Worm (Caenorhabditis elegans) whole organism, midembryonic: ENCODE results near the gene tbc-7.

Source experiments
- T22C8.4 ChIP-seq: fragments of 200-800 bp; sonication (Bioruptor generic); IDR thresholded peaks from 2 replicates; pipeline ENCODE4 v1.3.6; 2022; ENCODE audit warnings: missing genetic modification characterization, missing compliant biosample characterization
- cog-1 ChIP-seq: sonication (generic microtip); optimal IDR thresholded peaks from 2 replicates; lab custom pipeline; 2016; ENCODE audit warnings: missing genetic modification characterization, missing compliant biosample characterization
- flt-1 ChIP-seq: fragments of 200-800 bp; sonication (Bioruptor generic); IDR thresholded peaks from 2 replicates; pipeline ENCODE4 v1.3.6; 2022; ENCODE audit warnings: missing genetic modification characterization, missing compliant biosample characterization
- klf-2 ChIP-seq: fragments of 200-800 bp; sonication (Bioruptor generic); conservative IDR thresholded peaks from 2 replicates; pipeline ENCODE4 v1.3.6; 2022; ENCODE audit warnings: missing genetic modification reagents, missing genetic modification characterization, missing compliant biosample characterization
- med-1 ChIP-seq: sonication (generic microtip); optimal IDR thresholded peaks from 2 replicates; lab custom pipeline; 2017; ENCODE audit warnings: missing genetic modification characterization, mild to moderate bottlenecking, missing compliant biosample characterization, antibody characterized with exemption, missing genetic modification reagents; ENCODE audit not compliant: insufficient read depth
- ref-1 ChIP-seq: fragments of 200-800 bp; sonication (Bioruptor generic); conservative IDR thresholded peaks from 2 replicates; pipeline ENCODE4 v1.3.6; 2022; ENCODE audit warnings: missing genetic modification reagents, missing genetic modification characterization, missing compliant biosample characterization
- tab-1 ChIP-seq: fragments of 200-800 bp; sonication (Bioruptor generic); IDR thresholded peaks from 2 replicates; pipeline ENCODE4 v1.3.6; 2022; ENCODE audit warnings: missing genetic modification characterization, missing compliant biosample characterization
- ztf-23 ChIP-seq: fragments of 200-800 bp; sonication (Bioruptor generic); IDR thresholded peaks from 2 replicates; pipeline ENCODE4 v1.3.6; 2022; ENCODE audit warnings: missing genetic modification reagents, missing genetic modification characterization, missing compliant biosample characterization
- ztf-29 ChIP-seq: fragments of 200-800 bp; sonication (Bioruptor generic); IDR thresholded peaks from 2 replicates; pipeline ENCODE4 v1.3.6; 2022; ENCODE audit warnings: missing genetic modification reagents, missing genetic modification characterization, missing compliant biosample characterization

The tbc-7 gene

DNA sequence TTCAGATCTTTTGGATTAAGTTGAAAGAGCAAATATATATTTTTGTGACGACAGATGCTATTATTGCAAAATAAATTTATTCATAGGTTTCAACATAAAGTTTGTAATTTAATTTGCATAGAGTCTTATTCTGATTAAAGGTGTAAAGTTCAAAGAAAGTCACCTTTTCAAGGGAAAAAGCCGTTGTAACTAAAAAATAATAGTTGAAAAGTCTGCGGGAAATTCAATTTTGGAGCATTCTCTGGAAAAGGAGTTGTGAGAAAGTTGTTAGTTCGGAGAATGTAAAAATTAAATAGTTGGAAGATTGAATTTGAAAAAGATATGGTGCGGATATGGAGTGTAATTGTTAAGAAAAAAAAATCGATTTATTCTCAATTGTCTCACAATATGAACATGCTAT lies 30.0 kb downstream of the tbc-7 start:
- no peak for TF ChIP-seq cog-1 (tag; lab: Kevin White, UChicago)
- TF ChIP-seq ztf-23 (GFP tag; lab: Robert Waterston, UW) = no peak
- no peak for TF ChIP-seq klf-2
- no peak for TF ChIP-seq med-1
- no peak for TF ChIP-seq flt-1 (GFP tag; lab: Robert Waterston, UW)
- TF ChIP-seq ztf-29 (GFP tag; lab: Robert Waterston, UW) = no peak
- TF ChIP-seq tab-1 (GFP tag; lab: Robert Waterston, UW) = no peak
- no peak for TF ChIP-seq T22C8.4 (GFP tag; lab: Robert Waterston, UW)
- TF ChIP-seq ref-1 (GFP tag; lab: Robert Waterston, UW) = no peak

DNA sequence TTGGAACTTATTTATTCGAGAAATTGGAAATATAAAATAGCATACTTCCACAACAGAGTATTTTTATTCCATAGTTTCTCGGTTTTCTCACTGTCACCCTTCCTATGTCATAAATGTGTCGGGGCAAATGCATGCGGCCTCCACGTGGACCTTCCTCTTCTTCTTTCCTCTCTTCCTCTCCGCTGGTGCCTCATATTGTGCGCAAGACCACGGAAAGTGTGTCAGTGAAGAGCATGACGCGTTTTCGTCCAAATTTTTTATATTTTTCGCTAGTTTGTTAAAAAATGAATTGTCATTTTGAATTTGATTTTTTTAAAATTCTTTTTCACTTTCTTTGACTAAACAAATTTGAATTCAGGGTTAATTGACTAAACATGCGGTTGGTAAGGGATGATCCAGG lies 31.0 kb downstream of the tbc-7 start, which contains the start of gene mans-3:
mans-3 (plus strand) TSS at position 359 of the 400 bp plus-strand sequence.
- TF ChIP-seq ref-1 (GFP tag; lab: Robert Waterston, UW) (0 out of 2 replicates have a peak, but pooled peaks have one; percentile 51), ztf-29 (GFP tag; lab: Robert Waterston, UW) (0 out of 2 replicates have a peak, but pooled peaks have one; percentile 44), klf-2 (peak; percentile 33; the same call in 1 of the 2 replicates), ztf-23 (GFP tag; lab: Robert Waterston, UW) (peak; percentile 84), flt-1 (GFP tag; lab: Robert Waterston, UW) (peak; percentile 75), cog-1 (tag; lab: Kevin White, UChicago) (peak; percentile 82), T22C8.4 (GFP tag; lab: Robert Waterston, UW) (no peak), tab-1 (GFP tag; lab: Robert Waterston, UW) (no peak)

DNA sequence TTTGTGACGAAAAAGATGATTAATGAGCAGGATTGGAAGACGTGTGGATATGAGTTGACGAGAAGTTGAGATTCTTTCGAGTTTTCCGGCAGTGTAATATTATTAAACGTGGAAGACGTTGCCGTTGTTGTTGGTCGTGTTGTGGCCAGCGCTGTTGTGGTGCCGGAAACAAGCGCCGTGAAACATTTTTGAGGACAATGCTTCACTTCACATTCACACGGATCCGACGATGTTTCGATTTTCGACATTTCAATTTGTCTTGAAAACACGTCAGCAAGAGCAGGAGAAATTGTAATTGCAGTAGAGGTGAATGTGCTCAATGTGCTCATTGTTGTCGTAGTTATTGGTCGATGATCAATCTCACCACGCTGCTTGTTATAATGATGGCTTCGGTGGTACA lies 34.7 kb downstream of the tbc-7 start:
- TF ChIP-seq med-1 (no peak), ref-1 (GFP tag; lab: Robert Waterston, UW) (no peak), ztf-23 (GFP tag; lab: Robert Waterston, UW) (no peak), cog-1 (tag; lab: Kevin White, UChicago) (no peak), klf-2 (no peak), ztf-29 (GFP tag; lab: Robert Waterston, UW) (no peak), flt-1 (GFP tag; lab: Robert Waterston, UW) (no peak), tab-1 (GFP tag; lab: Robert Waterston, UW) (no peak), T22C8.4 (GFP tag; lab: Robert Waterston, UW) (no peak)

DNA sequence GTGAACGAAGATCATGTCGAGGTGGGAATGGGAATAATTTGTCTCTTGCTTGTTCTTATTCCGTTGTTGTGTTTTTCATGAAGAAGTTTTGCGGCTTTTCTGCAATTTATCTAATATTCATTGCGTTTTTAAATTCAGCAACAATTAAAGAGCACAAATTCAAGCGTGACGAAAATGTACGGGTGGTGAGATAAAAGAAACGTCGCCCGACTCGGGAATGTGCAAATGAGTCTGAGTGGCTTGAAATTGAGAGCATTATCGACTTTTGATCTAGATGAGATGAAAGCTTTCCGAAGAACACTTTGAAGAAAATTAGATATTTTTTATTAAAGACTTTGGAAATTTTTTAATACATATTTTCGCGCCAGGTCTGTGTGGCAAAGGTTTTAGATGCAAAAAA lies 37.0 kb downstream of the tbc-7 start, which contains the start of gene T03G11.10:
T03G11.10 (minus strand) TSS at position 101 of the 400 bp plus-strand sequence.
- TF ChIP-seq T22C8.4 (GFP tag; lab: Robert Waterston, UW) (no peak), cog-1 (tag; lab: Kevin White, UChicago) (no peak), flt-1 (GFP tag; lab: Robert Waterston, UW) (no peak)

DNA sequence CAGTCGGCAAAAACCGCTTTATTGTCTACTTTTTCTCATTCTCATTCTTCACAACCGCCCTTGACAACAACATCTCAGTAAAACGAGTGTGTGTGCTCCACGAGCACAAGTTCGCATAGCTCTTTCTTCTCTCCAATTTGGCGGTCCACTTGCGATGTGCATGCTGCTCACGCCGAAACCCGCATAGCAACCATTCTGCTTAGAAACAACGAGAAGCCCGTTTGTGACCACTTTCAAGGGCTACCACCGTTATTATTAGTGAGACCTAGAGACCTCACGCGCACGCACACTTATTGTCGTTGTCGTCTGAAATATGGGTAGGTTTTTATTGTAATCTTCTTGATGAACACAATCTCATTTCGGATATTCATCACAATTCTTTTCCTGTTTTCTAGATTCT lies 40.2 kb downstream of the tbc-7 start, which contains the start of gene zchc-1A:
zchc-1A (plus strand) TSS at position 114 of the 400 bp plus-strand sequence.
- TF ChIP-seq ztf-29 (GFP tag; lab: Robert Waterston, UW) (no peak), tab-1 (GFP tag; lab: Robert Waterston, UW) (no peak), klf-2 (no peak), ztf-23 (GFP tag; lab: Robert Waterston, UW) (no peak)

DNA sequence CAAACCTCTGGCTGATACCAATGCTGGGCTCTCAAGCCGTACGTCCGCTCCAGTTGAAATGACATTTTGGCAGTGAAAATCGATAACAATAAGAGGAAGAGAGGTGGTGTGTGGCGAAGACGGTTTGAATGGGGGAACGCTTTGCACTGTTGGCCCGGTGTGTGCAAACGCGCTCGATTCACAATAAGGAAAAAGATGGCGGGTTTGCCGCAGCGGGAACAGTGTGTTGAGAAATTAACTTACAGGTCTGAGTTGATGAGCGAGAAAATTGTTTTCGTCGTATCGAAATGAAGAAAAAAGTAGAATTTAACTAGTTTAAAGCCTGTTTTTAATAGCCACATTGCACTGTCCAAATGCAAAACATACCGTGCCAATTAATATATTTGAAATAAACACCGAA lies 45.0 kb downstream of the tbc-7 start, which contains the start of gene metl-9:
metl-9 (minus strand) TSS at position 101 of the 400 bp plus-strand sequence.
- no peak for TF ChIP-seq ztf-29 (GFP tag; lab: Robert Waterston, UW)
- TF ChIP-seq T22C8.4 (GFP tag; lab: Robert Waterston, UW) = no peak
- no peak for TF ChIP-seq flt-1 (GFP tag; lab: Robert Waterston, UW)
- TF ChIP-seq ref-1 (GFP tag; lab: Robert Waterston, UW) = no peak
- no peak for TF ChIP-seq med-1
- TF ChIP-seq cog-1 (tag; lab: Kevin White, UChicago) = no peak
- no peak for TF ChIP-seq ztf-23 (GFP tag; lab: Robert Waterston, UW)

DNA sequence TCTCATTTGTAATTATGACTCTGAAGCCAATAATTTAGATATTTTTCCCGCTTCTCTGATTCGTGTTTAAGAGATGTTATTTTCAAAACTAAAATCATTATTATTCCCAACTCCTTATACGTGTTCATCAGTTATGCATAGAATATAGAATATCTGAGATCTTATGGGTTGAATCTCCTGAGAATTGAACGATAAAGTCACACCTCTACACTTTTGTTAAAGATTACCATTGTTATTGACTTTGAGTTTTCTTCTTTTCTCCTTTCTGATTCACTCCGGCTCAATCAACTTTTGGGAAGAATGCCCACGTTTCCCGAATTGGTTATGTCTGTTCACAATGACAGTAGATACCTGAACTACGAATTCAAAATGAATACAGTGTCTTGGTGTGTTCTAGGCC lies 45.8 kb downstream of the tbc-7 start, which contains the start of gene sru-48:
sru-48 (plus strand) TSS at position 301 of the 400 bp plus-strand sequence.
- TF ChIP-seq T22C8.4 (GFP tag; lab: Robert Waterston, UW) (no peak), klf-2 (no peak), cog-1 (tag; lab: Kevin White, UChicago) (no peak), ztf-29 (GFP tag; lab: Robert Waterston, UW) (no peak), med-1 (no peak), tab-1 (GFP tag; lab: Robert Waterston, UW) (no peak), ztf-23 (GFP tag; lab: Robert Waterston, UW) (no peak), ref-1 (GFP tag; lab: Robert Waterston, UW) (no peak), flt-1 (GFP tag; lab: Robert Waterston, UW) (no peak)

DNA sequence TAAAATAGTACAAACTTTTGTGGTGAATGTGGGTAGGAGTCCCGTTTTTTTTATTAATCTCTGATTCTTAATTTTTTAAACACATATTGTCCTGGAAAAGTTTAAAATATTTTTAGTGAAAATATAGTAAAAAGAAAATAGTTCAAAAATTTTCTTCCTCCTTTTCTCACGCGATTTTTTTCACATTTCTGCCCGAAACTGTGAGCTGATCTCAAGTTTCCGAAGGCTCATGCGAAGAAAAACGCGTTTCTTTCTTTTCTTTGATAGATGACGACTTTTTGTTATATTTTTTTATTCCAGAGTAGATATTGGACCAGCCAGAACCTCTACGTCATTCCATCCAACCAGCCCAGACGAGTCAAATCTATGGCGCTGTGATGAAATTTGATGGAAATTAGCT lies 49.9 kb downstream of the tbc-7 start, which contains the start of gene T03G11.9:
T03G11.9 (plus strand) TSS at position 301 of the 400 bp plus-strand sequence.
- TF ChIP-seq cog-1 (tag; lab: Kevin White, UChicago) = no peak
- TF ChIP-seq klf-2 = no peak
- no peak for TF ChIP-seq med-1
- no peak for TF ChIP-seq ref-1 (GFP tag; lab: Robert Waterston, UW)
- no peak for TF ChIP-seq flt-1 (GFP tag; lab: Robert Waterston, UW)
- no peak for TF ChIP-seq T22C8.4 (GFP tag; lab: Robert Waterston, UW)
- TF ChIP-seq ztf-23 (GFP tag; lab: Robert Waterston, UW) = no peak
- TF ChIP-seq tab-1 (GFP tag; lab: Robert Waterston, UW) = no peak
- no peak for TF ChIP-seq ztf-29 (GFP tag; lab: Robert Waterston, UW)

DNA sequence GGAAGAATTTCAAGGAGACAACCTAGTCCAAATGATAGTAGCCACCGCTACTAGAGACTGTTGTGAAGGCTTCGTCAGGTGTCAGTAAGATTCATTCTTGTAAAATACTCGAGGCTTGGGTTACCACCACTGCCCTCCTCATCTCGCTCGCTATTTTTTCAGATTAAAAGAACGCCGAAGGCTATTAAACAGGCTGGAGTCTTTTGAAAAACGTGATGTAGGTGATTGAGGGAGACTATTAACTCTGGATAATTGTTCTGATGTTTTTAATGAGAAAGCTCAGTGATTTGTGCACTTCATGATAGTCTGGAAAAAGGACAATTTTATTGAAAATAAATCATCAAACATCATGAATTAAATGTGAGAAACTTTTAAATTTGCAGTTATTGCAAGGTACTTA lies 54.9 kb downstream of the tbc-7 start, which contains the start of gene zig-6:
zig-6 (minus strand) TSS at position 101 of the 400 bp plus-strand sequence.
- TF ChIP-seq T22C8.4 (GFP tag; lab: Robert Waterston, UW) (no peak), ztf-23 (GFP tag; lab: Robert Waterston, UW) (no peak), ref-1 (GFP tag; lab: Robert Waterston, UW) (no peak), flt-1 (GFP tag; lab: Robert Waterston, UW) (no peak), ztf-29 (GFP tag; lab: Robert Waterston, UW) (no peak), klf-2 (no peak), cog-1 (tag; lab: Kevin White, UChicago) (no peak), tab-1 (GFP tag; lab: Robert Waterston, UW) (no peak)
